Fruit fly (Drosophila melanogaster) whole organism: ENCODE measurements around the gene dre4.

Source experiments
- CG8478 ChIP-seq: fragments of >200 bp; optimal IDR thresholded peaks from 2 replicates; lab custom pipeline; 2018; ENCODE audit warnings: inconsistent platforms
- Dll ChIP-seq: fragments of >200 bp; optimal IDR thresholded peaks from 2 replicates; lab custom pipeline; 2017

DNA sequence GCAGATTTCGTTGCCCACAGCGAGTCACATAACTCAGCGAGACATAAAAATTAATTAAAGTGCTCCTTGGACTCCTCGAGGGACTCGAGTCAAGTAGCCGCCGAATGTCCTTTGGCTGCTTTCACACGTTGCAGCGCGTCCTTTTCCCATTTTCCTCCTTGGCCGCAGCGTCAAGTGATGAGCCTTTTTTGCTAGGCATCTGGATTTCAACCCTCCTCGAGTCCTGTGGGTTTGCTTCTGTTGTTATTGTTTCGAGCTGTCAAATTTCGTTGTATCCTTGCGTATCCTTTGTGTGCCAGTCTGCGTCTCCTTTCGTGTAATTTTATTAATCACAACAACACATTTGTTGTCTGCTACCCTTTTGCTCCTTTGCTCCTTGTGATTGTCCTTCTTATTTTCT is 40.5 kb upstream of the dre4 start:
- no peak for TF ChIP-seq CG8478 (lab: Kevin White, UChicago)
- TF ChIP-seq Dll = no peak
